ENCODE assay signal across 2 fruit fly cellular contexts in the genomic region with DNA sequence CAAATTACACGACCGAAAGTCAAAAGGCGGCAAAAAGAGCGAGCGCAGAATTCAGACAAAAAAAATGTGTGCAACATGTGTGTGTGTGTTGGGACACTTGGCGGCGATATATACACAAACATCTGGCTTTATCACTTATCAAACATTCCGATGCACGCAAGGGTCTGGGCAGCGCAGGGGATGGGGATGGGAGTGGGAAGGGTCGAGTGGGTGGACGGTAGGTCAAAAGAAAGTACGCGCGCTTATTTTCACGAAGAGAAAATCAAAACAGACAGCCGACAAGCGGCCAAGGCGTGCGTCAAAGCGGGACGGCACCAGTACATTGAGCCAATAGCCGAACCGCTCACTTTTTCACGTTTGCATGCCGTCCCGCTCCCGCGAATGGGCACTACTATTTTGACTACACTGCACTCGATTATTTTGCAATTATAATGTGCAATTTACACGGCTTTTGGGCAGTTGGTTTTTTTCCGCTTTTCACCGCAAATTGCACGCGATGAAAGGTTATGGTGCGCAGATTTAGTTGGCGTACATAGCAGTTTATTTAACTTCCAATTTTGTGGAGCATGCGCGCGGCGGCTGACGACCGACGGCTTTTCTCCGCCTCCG.
A peak's percentile ranks its signal among the peaks of the same experiment; 100 is the strongest.
TF ChIP-seq lines count a peak whose summit lies in the region.

No protein-coding gene starts in this region.

TF ChIP-seq in whole organism, adult, 20 proteins besides CTCF, POLR2A, EP300 and RAD21 (continued from another document):
- TF ChIP-seq Hr96 (GFP tag; optimal IDR thresholded peaks at IDR 0.05; lab: Kevin White, UChicago) (no peak), cic (GFP tag; optimal IDR thresholded peaks at IDR 0.05; lab: Kevin White, UChicago) (peak; percentile 92), CG7045 (GFP tag; optimal IDR thresholded peaks at IDR 0.05; lab: Kevin White, UChicago) (peak; percentile 11), cnc (optimal IDR thresholded peaks at IDR 0.05; lab: Kevin White, UChicago) (no peak), kay (GFP tag; lab: Kevin White, UChicago; ENCODE audit: borderline replicate concordance) (no peak)

TF ChIP-seq in whole organism, embryonic, 481 proteins besides CTCF, POLR2A, EP300 and RAD21 (continued from another document and continues in another):
- no peak for TF ChIP-seq gcm2 (GFP tag; optimal IDR thresholded peaks at IDR 0.05; lab: Kevin White, UChicago)
- peak; percentile 26 for TF ChIP-seq D (optimal IDR thresholded peaks at IDR 0.05; lab: Kevin White, UChicago)
- TF ChIP-seq D (GFP tag; optimal IDR thresholded peaks at IDR 0.05; lab: Kevin White, UChicago) = no peak
- TF ChIP-seq CG4424 (GFP tag; optimal IDR thresholded peaks at IDR 0.05; lab: Kevin White, UChicago) = no peak
- TF ChIP-seq sima (GFP tag; optimal IDR thresholded peaks at IDR 0.05; lab: Kevin White, UChicago) = no peak
- peak; percentile 98 for TF ChIP-seq sd (tag; optimal IDR thresholded peaks at IDR 0.05; lab: Kevin White, UChicago)
- TF ChIP-seq knrl (GFP tag; IDR thresholded peaks at IDR 0.05; lab: Robert Waterston, UW; ENCODE audit: partially characterized antibody) = peak; percentile 47; the same call in 2 of the 3 replicates
- no peak for TF ChIP-seq wdn (GFP tag; IDR thresholded peaks at IDR 0.05; lab: Robert Waterston, UW)
- TF ChIP-seq CG13624 (GFP tag; optimal IDR thresholded peaks at IDR 0.05; lab: Kevin White, UChicago) = no peak
- no peak for TF ChIP-seq bab2 (GFP tag; optimal IDR thresholded peaks at IDR 0.05; lab: Kevin White, UChicago)
- no peak for TF ChIP-seq CG10462 (GFP tag; optimal IDR thresholded peaks at IDR 0.05; lab: Kevin White, UChicago)
- no peak for TF ChIP-seq CG1024 (GFP tag; IDR thresholded peaks at IDR 0.05; lab: Robert Waterston, UW)
- TF ChIP-seq CG6791 (GFP tag; IDR thresholded peaks at IDR 0.05; lab: Robert Waterston, UW; ENCODE audit: partially characterized antibody) = peak; percentile 65
- no peak for TF ChIP-seq CG1792 (GFP tag; optimal IDR thresholded peaks at IDR 0.05; lab: Kevin White, UChicago)
- no peak for TF ChIP-seq danr (GFP tag; IDR thresholded peaks at IDR 0.05; lab: Robert Waterston, UW)
- no peak for TF ChIP-seq CG9797 (GFP tag; optimal IDR thresholded peaks at IDR 0.05; lab: Kevin White, UChicago)
- TF ChIP-seq CG14441 (GFP tag; IDR thresholded peaks at IDR 0.05; lab: Robert Waterston, UW) = no peak
- TF ChIP-seq CG10147 (GFP tag; optimal IDR thresholded peaks at IDR 0.05; lab: Kevin White, UChicago) = no peak
- TF ChIP-seq salm (tag; optimal IDR thresholded peaks at IDR 0.05; lab: Kevin White, UChicago) = no peak
- no peak for TF ChIP-seq CG1529 (GFP tag; optimal IDR thresholded peaks at IDR 0.05; lab: Kevin White, UChicago)
- TF ChIP-seq tin (GFP tag; optimal IDR thresholded peaks at IDR 0.05; lab: Kevin White, UChicago) = no peak
- no peak; the same call in 1 of the 2 replicates for TF ChIP-seq CG4360 (GFP tag; IDR thresholded peaks at IDR 0.05; lab: Robert Waterston, UW)
- no peak for TF ChIP-seq Doc3 (GFP tag; IDR thresholded peaks at IDR 0.05; lab: Robert Waterston, UW; ENCODE audit: partially characterized antibody)
- TF ChIP-seq CrebB (tag; optimal IDR thresholded peaks at IDR 0.05; lab: Kevin White, UChicago) = no peak
- no peak for TF ChIP-seq zfh2 (GFP tag; optimal IDR thresholded peaks at IDR 0.05; lab: Kevin White, UChicago)
- TF ChIP-seq Xbp1 (GFP tag; optimal IDR thresholded peaks at IDR 0.05; lab: Kevin White, UChicago) = no peak
- TF ChIP-seq Six4 (GFP tag; optimal IDR thresholded peaks at IDR 0.05; lab: Kevin White, UChicago) = no peak
- no peak for TF ChIP-seq Optix (GFP tag; IDR thresholded peaks at IDR 0.05; lab: Robert Waterston, UW)
- no peak for TF ChIP-seq Dad (GFP tag; optimal IDR thresholded peaks at IDR 0.05; lab: Kevin White, UChicago)
- TF ChIP-seq CG7928 (GFP tag; optimal IDR thresholded peaks at IDR 0.05; lab: Kevin White, UChicago) = no peak
- peak; percentile 45 for TF ChIP-seq CG17186 (GFP tag; optimal IDR thresholded peaks at IDR 0.05; lab: Kevin White, UChicago)
- no peak for TF ChIP-seq gsb (GFP tag; IDR thresholded peaks at IDR 0.05; lab: Robert Waterston, UW)
- no peak for TF ChIP-seq CG6254 (GFP tag; optimal IDR thresholded peaks at IDR 0.05; lab: Kevin White, UChicago)
- peak; percentile 97 for TF ChIP-seq YL-1 (GFP tag; optimal IDR thresholded peaks at IDR 0.05; lab: Kevin White, UChicago)
- no peak for TF ChIP-seq CG3726 (GFP tag; IDR thresholded peaks at IDR 0.05; lab: Robert Waterston, UW)
- TF ChIP-seq Nf-YC (tag; optimal IDR thresholded peaks at IDR 0.05; lab: Kevin White, UChicago) = peak; percentile 93
- no peak for TF ChIP-seq CG10565 (GFP tag; optimal IDR thresholded peaks at IDR 0.05; lab: Kevin White, UChicago)
- TF ChIP-seq CG13894 (tag; optimal IDR thresholded peaks at IDR 0.05; lab: Kevin White, UChicago) = no peak
- no peak for TF ChIP-seq tna (GFP tag; IDR thresholded peaks at IDR 0.05; lab: Robert Waterston, UW; ENCODE audit: partially characterized antibody)
- no peak for TF ChIP-seq Ssrp (tag; optimal IDR thresholded peaks at IDR 0.05; lab: Kevin White, UChicago)
- TF ChIP-seq PHDP (tag; optimal IDR thresholded peaks at IDR 0.05; lab: Kevin White, UChicago) = no peak
- no peak for TF ChIP-seq B-H1 (GFP tag; IDR thresholded peaks at IDR 0.05; lab: Robert Waterston, UW)
- TF ChIP-seq CG10654 (GFP tag; optimal IDR thresholded peaks at IDR 0.05; lab: Kevin White, UChicago) = no peak
- TF ChIP-seq CG4617 (GFP tag; optimal IDR thresholded peaks at IDR 0.05; lab: Kevin White, UChicago; ENCODE audit: borderline replicate concordance) = peak; percentile 97
- no peak for TF ChIP-seq CG14965 (GFP tag; optimal IDR thresholded peaks at IDR 0.05; lab: Kevin White, UChicago; ENCODE audit: borderline replicate concordance)
- TF ChIP-seq CG17568 (GFP tag; optimal IDR thresholded peaks at IDR 0.05; lab: Kevin White, UChicago) = no peak
- no peak for TF ChIP-seq pita (GFP tag; optimal IDR thresholded peaks at IDR 0.05; lab: Kevin White, UChicago)
- TF ChIP-seq Trl (optimal IDR thresholded peaks at IDR 0.05; lab: Kevin White, UChicago) = no peak
- TF ChIP-seq Trl (GFP tag; optimal IDR thresholded peaks at IDR 0.05; lab: Kevin White, UChicago) = peak; percentile 3
- TF ChIP-seq CG3995 (GFP tag; optimal IDR thresholded peaks at IDR 0.05; lab: Kevin White, UChicago) = no peak
- no peak for TF ChIP-seq CG14860 (GFP tag; IDR thresholded peaks at IDR 0.05; lab: Robert Waterston, UW; ENCODE audit: partially characterized antibody)
- peak; percentile 54 for TF ChIP-seq ab (GFP tag; optimal IDR thresholded peaks at IDR 0.05; lab: Kevin White, UChicago)
- TF ChIP-seq hbn (GFP tag; IDR thresholded peaks at IDR 0.05; lab: Robert Waterston, UW; ENCODE audit: partially characterized antibody) = 0 out of 2 replicates have a peak, but pooled peaks have one; percentile 17
- no peak for TF ChIP-seq hth (optimal IDR thresholded peaks at IDR 0.05; lab: Kevin White, UChicago)
- TF ChIP-seq schlank (tag; optimal IDR thresholded peaks at IDR 0.05; lab: Kevin White, UChicago) = no peak
- peak; percentile 51 for TF ChIP-seq dm (GFP tag; optimal IDR thresholded peaks at IDR 0.05; lab: Kevin White, UChicago)
- TF ChIP-seq jigr1 (GFP tag; IDR thresholded peaks at IDR 0.05; lab: Robert Waterston, UW) = no peak
- TF ChIP-seq nerfin-2 (GFP tag; IDR thresholded peaks at IDR 0.05; lab: Robert Waterston, UW; ENCODE audit: partially characterized antibody) = no peak; the same call in 1 of the 2 replicates
- peak; percentile 99 for TF ChIP-seq psq (GFP tag; optimal IDR thresholded peaks at IDR 0.05; lab: Kevin White, UChicago)
- no peak for TF ChIP-seq fu2 (GFP tag; optimal IDR thresholded peaks at IDR 0.05; lab: Kevin White, UChicago)
- no peak for TF ChIP-seq HLH4C (GFP tag; IDR thresholded peaks at IDR 0.05; lab: Robert Waterston, UW; ENCODE audit: partially characterized antibody)
- TF ChIP-seq zf30C (GFP tag; optimal IDR thresholded peaks at IDR 0.05; lab: Kevin White, UChicago) = peak; percentile 50
- TF ChIP-seq Sox100B (GFP tag; optimal IDR thresholded peaks at IDR 0.05; lab: Kevin White, UChicago) = no peak
- no peak for TF ChIP-seq cas (GFP tag; IDR thresholded peaks at IDR 0.05; lab: Robert Waterston, UW)
- TF ChIP-seq repo (GFP tag; optimal IDR thresholded peaks at IDR 0.05; lab: Kevin White, UChicago) = no peak
- no peak for TF ChIP-seq CG16815 (GFP tag; optimal IDR thresholded peaks at IDR 0.05; lab: Kevin White, UChicago)
- no peak for TF ChIP-seq p53 (GFP tag; optimal IDR thresholded peaks at IDR 0.05; lab: Kevin White, UChicago)
- TF ChIP-seq CG18011 (GFP tag; optimal IDR thresholded peaks at IDR 0.05; lab: Kevin White, UChicago) = no peak
- 0 out of 3 replicates have a peak, but pooled peaks have one; percentile 14 for TF ChIP-seq CG11695 (GFP tag; IDR thresholded peaks at IDR 0.05; lab: Robert Waterston, UW)
- no peak for TF ChIP-seq Abd-B (GFP tag; optimal IDR thresholded peaks at IDR 0.05; lab: Kevin White, UChicago)
- peak; percentile 11 for TF ChIP-seq cg (GFP tag; optimal IDR thresholded peaks at IDR 0.05; lab: Kevin White, UChicago)
- 0 out of 2 replicates have a peak, but pooled peaks have one; percentile 24 for TF ChIP-seq unc-4 (GFP tag; IDR thresholded peaks at IDR 0.05; lab: Robert Waterston, UW; ENCODE audit: partially characterized antibody)
- no peak for TF ChIP-seq emc (GFP tag; optimal IDR thresholded peaks at IDR 0.05; lab: Kevin White, UChicago)
- peak; percentile 87 for TF ChIP-seq chn (GFP tag; optimal IDR thresholded peaks at IDR 0.05; lab: Kevin White, UChicago)
- TF ChIP-seq HLHmδ (GFP tag; optimal IDR thresholded peaks at IDR 0.05; lab: Kevin White, UChicago) = no peak
- TF ChIP-seq onecut (GFP tag; IDR thresholded peaks at IDR 0.05; lab: Robert Waterston, UW) = no peak
- no peak for TF ChIP-seq tx (GFP tag; optimal IDR thresholded peaks at IDR 0.05; lab: Kevin White, UChicago)
- TF ChIP-seq Asciz (GFP tag; optimal IDR thresholded peaks at IDR 0.05; lab: Kevin White, UChicago) = no peak
- TF ChIP-seq exex (tag; optimal IDR thresholded peaks at IDR 0.05; lab: Kevin White, UChicago) = no peak
- TF ChIP-seq crol (GFP tag; IDR thresholded peaks at IDR 0.05; lab: Robert Waterston, UW) = peak; percentile 93
- no peak for TF ChIP-seq hb (GFP tag; IDR thresholded peaks at IDR 0.05; lab: Robert Waterston, UW; ENCODE audit: partially characterized antibody)
- TF ChIP-seq dpn (GFP tag; optimal IDR thresholded peaks at IDR 0.05; lab: Kevin White, UChicago) = no peak
- TF ChIP-seq ham (GFP tag; IDR thresholded peaks at IDR 0.05; lab: Robert Waterston, UW) = no peak
- no peak for TF ChIP-seq CG7839 (tag; optimal IDR thresholded peaks at IDR 0.05; lab: Kevin White, UChicago)
- TF ChIP-seq E2f2 (GFP tag; IDR thresholded peaks at IDR 0.05; lab: Robert Waterston, UW) = peak; percentile 44; the same call in 1 of the 2 replicates
- peak; percentile 36 for TF ChIP-seq pzg (GFP tag; optimal IDR thresholded peaks at IDR 0.05; lab: Kevin White, UChicago)
- TF ChIP-seq pros (GFP tag; optimal IDR thresholded peaks at IDR 0.05; lab: Kevin White, UChicago) = no peak
- no peak for TF ChIP-seq CG12769 (tag; optimal IDR thresholded peaks at IDR 0.05; lab: Kevin White, UChicago)
- TF ChIP-seq CG6683 (GFP tag; optimal IDR thresholded peaks at IDR 0.05; lab: Kevin White, UChicago) = peak; percentile 2
- no peak for TF ChIP-seq fru (optimal IDR thresholded peaks at IDR 0.05; lab: Kevin White, UChicago)
- no peak for TF ChIP-seq Jarid2 (GFP tag; optimal IDR thresholded peaks at IDR 0.05; lab: Kevin White, UChicago)
- TF ChIP-seq bowl (GFP tag; IDR thresholded peaks at IDR 0.05; lab: Robert Waterston, UW) = no peak
- no peak for TF ChIP-seq lab (GFP tag; optimal IDR thresholded peaks at IDR 0.05; lab: Kevin White, UChicago)
- TF ChIP-seq CG2202 (tag; optimal IDR thresholded peaks at IDR 0.05; lab: Kevin White, UChicago) = no peak
- TF ChIP-seq h (optimal IDR thresholded peaks at IDR 0.05; lab: Kevin White, UChicago) = no peak
- TF ChIP-seq seq (GFP tag; IDR thresholded peaks at IDR 0.05; lab: Robert Waterston, UW) = no peak
- no peak for TF ChIP-seq CG2129 (GFP tag; IDR thresholded peaks at IDR 0.05; lab: Robert Waterston, UW; ENCODE audit: partially characterized antibody)
- TF ChIP-seq CG2116 (GFP tag; optimal IDR thresholded peaks at IDR 0.05; lab: Kevin White, UChicago) = peak; percentile 24
- TF ChIP-seq CG3163 (GFP tag; optimal IDR thresholded peaks at IDR 0.05; lab: Kevin White, UChicago) = peak; percentile 7
- TF ChIP-seq CG8388 (GFP tag; optimal IDR thresholded peaks at IDR 0.05; lab: Kevin White, UChicago) = no peak
- TF ChIP-seq CG15696 (tag; optimal IDR thresholded peaks at IDR 0.05; lab: Kevin White, UChicago) = no peak
- TF ChIP-seq Doc2 (GFP tag; IDR thresholded peaks at IDR 0.05; lab: Robert Waterston, UW) = no peak
- TF ChIP-seq trem (tag; optimal IDR thresholded peaks at IDR 0.05; lab: Kevin White, UChicago) = peak; percentile 5
- no peak for TF ChIP-seq CG9817 (tag; optimal IDR thresholded peaks at IDR 0.05; lab: Kevin White, UChicago)
- no peak for TF ChIP-seq gro (GFP tag; optimal IDR thresholded peaks at IDR 0.05; lab: Kevin White, UChicago)
- TF ChIP-seq gce (GFP tag; IDR thresholded peaks at IDR 0.05; lab: Robert Waterston, UW) = no peak
- 0 out of 3 replicates have a peak, but pooled peaks have one; percentile 18 for TF ChIP-seq CG16813 (GFP tag; IDR thresholded peaks at IDR 0.05; lab: Robert Waterston, UW; ENCODE audit: partially characterized antibody)
- TF ChIP-seq Poxn (GFP tag; IDR thresholded peaks at IDR 0.05; lab: Robert Waterston, UW) = no peak
- no peak for TF ChIP-seq ind (GFP tag; optimal IDR thresholded peaks at IDR 0.05; lab: Kevin White, UChicago)
- TF ChIP-seq HmgD (GFP tag; optimal IDR thresholded peaks at IDR 0.05; lab: Kevin White, UChicago) = peak; percentile 56
- peak; percentile 65 for TF ChIP-seq ERR (GFP tag; optimal IDR thresholded peaks at IDR 0.05; lab: Kevin White, UChicago)
- TF ChIP-seq CG6175 (GFP tag; IDR thresholded peaks at IDR 0.05; lab: Robert Waterston, UW) = no peak
- no peak for TF ChIP-seq Hr51 (GFP tag; optimal IDR thresholded peaks at IDR 0.05; lab: Kevin White, UChicago)
- no peak for TF ChIP-seq caup (GFP tag; optimal IDR thresholded peaks at IDR 0.05; lab: Kevin White, UChicago; ENCODE audit: severe bottlenecking)
- peak; percentile 72 for TF ChIP-seq HmgZ (tag; optimal IDR thresholded peaks at IDR 0.05; lab: Kevin White, UChicago)
- TF ChIP-seq CG13287 (GFP tag; IDR thresholded peaks at IDR 0.05; lab: Robert Waterston, UW; ENCODE audit: partially characterized antibody) = peak; percentile 31
- TF ChIP-seq Kr (GFP tag; optimal IDR thresholded peaks at IDR 0.05; lab: Kevin White, UChicago) = no peak
- no peak for TF ChIP-seq CG11696 (GFP tag; IDR thresholded peaks at IDR 0.05; lab: Robert Waterston, UW)
- no peak for TF ChIP-seq H2.0 (GFP tag; IDR thresholded peaks at IDR 0.05; lab: Robert Waterston, UW)
- TF ChIP-seq phol (tag; optimal IDR thresholded peaks at IDR 0.05; lab: Kevin White, UChicago) = no peak
- no peak for TF ChIP-seq dmrt99B (tag; optimal IDR thresholded peaks at IDR 0.05; lab: Kevin White, UChicago)
